Fruit fly (Drosophila melanogaster): ENCODE results near the gene mtSSB.

mtSSB gene

dm6 chr3R:16171747-16172146 lies 33.3 kb downstream of the mtSSB start, which contains the start of gene CG8925:
Gene CG8925 (plus strand): TSS chr3R:16171991.
- peak; percentile 34 for TF ChIP-seq vri (GFP tag; optimal IDR thresholded peaks at IDR 0.05)
- TF ChIP-seq Sox102F (GFP tag; optimal IDR thresholded peaks at IDR 0.05) = no peak

- TF ChIP-seq spab (GFP tag; optimal IDR thresholded peaks at IDR 0.05) (no peak), CG16779 (tag; optimal IDR thresholded peaks at IDR 0.05) (no peak), CG11762 (GFP tag; optimal IDR thresholded peaks at IDR 0.05; ENCODE audit: insufficient read depth) (no peak), CG6276 (GFP tag; optimal IDR thresholded peaks at IDR 0.05) (no peak), CG6163 (GFP tag; IDR thresholded peaks at IDR 0.05) (no peak), lz (GFP tag; optimal IDR thresholded peaks at IDR 0.05) (no peak), Sox14 (GFP tag; optimal IDR thresholded peaks at IDR 0.05) (no peak), Sox102F (GFP tag; optimal IDR thresholded peaks at IDR 0.05) (no peak), Smox (GFP tag; optimal IDR thresholded peaks at IDR 0.05) (no peak), CG8319 (GFP tag; optimal IDR thresholded peaks at IDR 0.05) (no peak), Ets21C (GFP tag; optimal IDR thresholded peaks at IDR 0.05) (no peak), acj6 (GFP tag; optimal IDR thresholded peaks at IDR 0.05) (no peak), Hr38 (GFP tag; optimal IDR thresholded peaks at IDR 0.05) (no peak), CG7368 (GFP tag; optimal IDR thresholded peaks at IDR 0.05) (no peak), Eip93F (GFP tag; optimal IDR thresholded peaks at IDR 0.05) (no peak), CG3032 (tag; optimal IDR thresholded peaks at IDR 0.05) (no peak), vri (GFP tag; optimal IDR thresholded peaks at IDR 0.05) (no peak), CG1621 (tag; optimal IDR thresholded peaks at IDR 0.05) (no peak), Sox15 (GFP tag; optimal IDR thresholded peaks at IDR 0.05) (no peak)
Measured at dm6 chr3R:16168088-16168487, 37.0 kb downstream of the mtSSB start.

dm6 chr3R:16157564-16158242 lies 47.3 kb downstream of the mtSSB start:
- TF ChIP-seq svp (GFP tag) (peak; percentile 87), ss (GFP tag; optimal IDR thresholded peaks at IDR 0.05) (peak; percentile 47 to 53), CG32006 (GFP tag; optimal IDR thresholded peaks at IDR 0.05) (peak; percentile 77), CG3919 (GFP tag; optimal IDR thresholded peaks at IDR 0.05) (peak; percentile 57), CG15336 (GFP tag; IDR thresholded peaks at IDR 0.05) (peak; percentile 79; the same call in 1 of the 2 replicates), Hr39 (GFP tag; optimal IDR thresholded peaks at IDR 0.05) (peak; percentile 54), pdm3 (GFP tag; optimal IDR thresholded peaks at IDR 0.05) (peak; percentile 66), topi (GFP tag; optimal IDR thresholded peaks at IDR 0.05) (peak; percentile 78), Sox14 (GFP tag; optimal IDR thresholded peaks at IDR 0.05) (peak; percentile 65), eg (GFP tag; IDR thresholded peaks at IDR 0.05) (peak; percentile 61; the same call in 2 of the 3 replicates), Sox102F (GFP tag; optimal IDR thresholded peaks at IDR 0.05) (peak; percentile 74), Hr38 (GFP tag; optimal IDR thresholded peaks at IDR 0.05) (no peak), CG11294 (GFP tag; IDR thresholded peaks at IDR 0.05) (peak; percentile 11; the same call in 1 of the 2 replicates), CG11762 (GFP tag; optimal IDR thresholded peaks at IDR 0.05; ENCODE audit: insufficient read depth) (peak; percentile 66), Lpt (GFP tag; optimal IDR thresholded peaks at IDR 0.05) (peak; percentile 26), vri (GFP tag; optimal IDR thresholded peaks at IDR 0.05) (peak; percentile 94), Blimp-1 (GFP tag; optimal IDR thresholded peaks at IDR 0.05) (peak; percentile 47), Ets21C (GFP tag; optimal IDR thresholded peaks at IDR 0.05) (peak; percentile 48), CG3032 (tag; optimal IDR thresholded peaks at IDR 0.05) (peak; percentile 58), Eip75B (GFP tag; optimal IDR thresholded peaks at IDR 0.05) (peak; percentile 70), Gug (GFP tag; IDR thresholded peaks at IDR 0.05) (no peak), net (GFP tag; optimal IDR thresholded peaks at IDR 0.05) (peak; percentile 68), dsx (GFP tag; optimal IDR thresholded peaks at IDR 0.05; ENCODE audit: poor library complexity, severe bottlenecking) (peak; percentile 59), acj6 (GFP tag; optimal IDR thresholded peaks at IDR 0.05) (peak; percentile 61), fkh (GFP tag; optimal IDR thresholded peaks at IDR 0.05) (no peak), CG8319 (GFP tag; optimal IDR thresholded peaks at IDR 0.05) (peak; percentile 37), CG8632 (GFP tag; optimal IDR thresholded peaks at IDR 0.05) (peak; percentile 69), Eip93F (GFP tag; optimal IDR thresholded peaks at IDR 0.05) (no peak), OdsH (GFP tag; optimal IDR thresholded peaks at IDR 0.05) (peak; percentile 67), fd59A (GFP tag; optimal IDR thresholded peaks at IDR 0.05) (peak; percentile 57), CG1621 (tag; optimal IDR thresholded peaks at IDR 0.05) (peak; percentile 15), dac (GFP tag; optimal IDR thresholded peaks at IDR 0.05) (peak; percentile 45), spab (GFP tag; optimal IDR thresholded peaks at IDR 0.05) (peak; percentile 38), CG10669 (GFP tag; optimal IDR thresholded peaks at IDR 0.05) (peak; percentile 57), Smox (GFP tag; optimal IDR thresholded peaks at IDR 0.05) (peak; percentile 72), CG10631 (GFP tag; optimal IDR thresholded peaks at IDR 0.05) (peak; percentile 67), CG9139 (GFP tag; optimal IDR thresholded peaks at IDR 0.05) (no peak), CG31627 (GFP tag; optimal IDR thresholded peaks at IDR 0.05) (peak; percentile 52), CG7368 (GFP tag; optimal IDR thresholded peaks at IDR 0.05) (peak; percentile 3)
